Fruit fly (Drosophila melanogaster) whole organism, embryonic: ENCODE measurements around the gene yellow-f.

Experiments
- CG10321 ChIP-seq: fragments of 200-800 bp; sonication (Bioruptor generic); IDR thresholded peaks from 2 replicates; pipeline ENCODE4 v1.3.6; 2022; ENCODE audit warnings: missing biosample characterization, missing genetic modification characterization
- CG10654 ChIP-seq: fragments of 200-800 bp; sonication (Bioruptor generic); optimal IDR thresholded peaks from 2 replicates; lab custom pipeline; 2016; ENCODE audit warnings: missing biosample characterization, missing genetic modification characterization
- CG10959 ChIP-seq: fragments of 200-800 bp; sonication (Bioruptor generic); IDR thresholded peaks from 2 replicates; pipeline ENCODE4 v1.3.6; 2022; ENCODE audit warnings: missing biosample characterization, missing genetic modification characterization
- CG11093 ChIP-seq: fragments of 200-800 bp; sonication (Bioruptor generic); IDR thresholded peaks from 3 replicates; pipeline ENCODE4 v1.3.6; 2022; ENCODE audit warnings: missing biosample characterization, missing genetic modification characterization
- CG11695 ChIP-seq: fragments of 200-800 bp; sonication (Bioruptor generic); IDR thresholded peaks from 3 replicates; pipeline ENCODE4 v1.3.6; 2022; ENCODE audit warnings: missing biosample characterization, missing genetic modification characterization
- CG12236 ChIP-seq: fragments of 200-800 bp; sonication (Bioruptor generic); optimal IDR thresholded peaks from 2 replicates; lab custom pipeline; 2016; ENCODE audit warnings: missing biosample characterization, missing genetic modification characterization
- CG12769 ChIP-seq: fragments of 200-800 bp; sonication (Bioruptor generic); optimal IDR thresholded peaks from 2 replicates; lab custom pipeline; 2019; ENCODE audit warnings: missing biosample characterization, mild to moderate bottlenecking, missing genetic modification characterization, moderate library complexity
- CG12942 ChIP-seq: fragments of 200-800 bp; sonication (Bioruptor generic); optimal IDR thresholded peaks from 3 replicates; lab custom pipeline; 2016; ENCODE audit warnings: missing biosample characterization, missing genetic modification characterization
- CG15479 ChIP-seq: fragments of 200-800 bp; sonication (Bioruptor generic); optimal IDR thresholded peaks from 3 replicates; lab custom pipeline; 2019; ENCODE audit warnings: missing biosample characterization, mild to moderate bottlenecking, missing genetic modification characterization, moderate library complexity
- CG1647 ChIP-seq: fragments of 200-800 bp; sonication (Bioruptor generic); optimal IDR thresholded peaks from 3 replicates; lab custom pipeline; 2016; ENCODE audit warnings: missing biosample characterization, missing genetic modification characterization
- CG2678 ChIP-seq: fragments of 200-800 bp; sonication (Bioruptor generic); optimal IDR thresholded peaks from 3 replicates; lab custom pipeline; 2019; ENCODE audit warnings: missing biosample characterization, mild to moderate bottlenecking, missing genetic modification characterization, moderate library complexity
- CG31441 ChIP-seq: fragments of 200-800 bp; sonication (Bioruptor generic); IDR thresholded peaks from 2 replicates; pipeline ENCODE4 v1.3.6; 2022; ENCODE audit warnings: missing biosample characterization, missing genetic modification characterization
- CG34376 ChIP-seq: fragments of 200-800 bp; sonication (Bioruptor generic); optimal IDR thresholded peaks from 2 replicates; lab custom pipeline; 2018; ENCODE audit warnings: missing biosample characterization, mild to moderate bottlenecking, missing genetic modification characterization
- CG4360 ChIP-seq: fragments of 200-800 bp; sonication (Bioruptor generic); IDR thresholded peaks from 2 replicates; pipeline ENCODE4 v1.3.6; 2022; ENCODE audit warnings: missing biosample characterization, missing genetic modification characterization
- CG6175 ChIP-seq: fragments of 200-800 bp; sonication (Bioruptor generic); IDR thresholded peaks from 3 replicates; pipeline ENCODE4 v1.3.6; 2022; ENCODE audit warnings: missing biosample characterization, missing genetic modification characterization
- CG6689 ChIP-seq: fragments of 200-800 bp; sonication (Bioruptor generic); IDR thresholded peaks from 2 replicates; pipeline ENCODE4 v1.3.6; 2022; ENCODE audit warnings: missing biosample characterization, missing genetic modification characterization
- CG6813 ChIP-seq: fragments of 200-800 bp; sonication (Bioruptor generic); optimal IDR thresholded peaks from 2 replicates; lab custom pipeline; 2017; ENCODE audit warnings: missing biosample characterization, missing genetic modification characterization, mild to moderate bottlenecking, moderate library complexity, missing genetic modification reagents
- HHEX ChIP-seq: fragments of 200-800 bp; sonication (Bioruptor generic); optimal IDR thresholded peaks from 3 replicates; lab custom pipeline; 2017; ENCODE audit warnings: missing biosample characterization, mild to moderate bottlenecking, missing genetic modification characterization, missing genetic modification reagents
- HLH4C ChIP-seq: fragments of 200-800 bp; sonication (Bioruptor generic); IDR thresholded peaks from 3 replicates; pipeline ENCODE4 v1.3.6; 2022; ENCODE audit warnings: missing biosample characterization, missing genetic modification characterization; ENCODE audit not compliant: partially characterized antibody
- Hr78 ChIP-seq, 2 experiments: fragments of 200-800 bp in 1 of 2; fragments of >200 bp in 1 of 2; sonication (Bioruptor generic) in 1 of 2; optimal IDR thresholded peaks; 2 replicates each; lab custom pipeline; 2017 to 2019; ENCODE audit warnings: missing biosample characterization in 2 of 2, missing genetic modification characterization in 2 of 2, mild to moderate bottlenecking in 1 of 2, moderate library complexity in 1 of 2
- MESR4 ChIP-seq: fragments of 200-800 bp; sonication (Bioruptor generic); optimal IDR thresholded peaks from 2 replicates; lab custom pipeline; 2018; ENCODE audit warnings: missing biosample characterization, mild to moderate bottlenecking, missing genetic modification characterization, moderate library complexity
- Opbp ChIP-seq: fragments of 200-800 bp; sonication (Bioruptor generic); IDR thresholded peaks from 3 replicates; pipeline ENCODE4 v1.3.6; 2022; ENCODE audit warnings: missing biosample characterization, missing genetic modification characterization; ENCODE audit not compliant: partially characterized antibody
- Rfx ChIP-seq: fragments of 200-800 bp; sonication (Bioruptor generic); IDR thresholded peaks from 2 replicates; pipeline ENCODE4 v1.3.6; 2022; ENCODE audit warnings: missing biosample characterization, missing genetic modification characterization
- Ssrp ChIP-seq: fragments of 200-800 bp; sonication (Bioruptor generic); optimal IDR thresholded peaks from 2 replicates; lab custom pipeline; 2018; ENCODE audit warnings: missing biosample characterization, mild to moderate bottlenecking, missing genetic modification characterization, moderate library complexity
- bab2 ChIP-seq: fragments of 200-800 bp; sonication (Bioruptor generic); optimal IDR thresholded peaks from 2 replicates; lab custom pipeline; 2016; ENCODE audit warnings: missing biosample characterization, missing genetic modification characterization
- cad ChIP-seq: fragments of >200 bp; optimal IDR thresholded peaks from 2 replicates; lab custom pipeline; 2017; ENCODE audit warnings: missing biosample characterization, missing genetic modification characterization
- caup ChIP-seq: fragments of 200-800 bp; sonication (Bioruptor generic); optimal IDR thresholded peaks from 3 replicates; lab custom pipeline; 2017; ENCODE audit warnings: missing biosample characterization, mild to moderate bottlenecking, missing genetic modification characterization, moderate library complexity; ENCODE audit not compliant: severe bottlenecking
- chinmo ChIP-seq: fragments of 200-800 bp; sonication (Bioruptor generic); IDR thresholded peaks from 4 replicates; pipeline ENCODE4 v1.3.6; 2022; ENCODE audit warnings: missing biosample characterization, missing genetic modification characterization; ENCODE audit not compliant: partially characterized antibody
- chm ChIP-seq: fragments of 200-800 bp; sonication (Bioruptor generic); IDR thresholded peaks from 2 replicates; pipeline ENCODE4 v1.3.6; 2022; ENCODE audit warnings: missing biosample characterization, missing genetic modification characterization
- fd64A ChIP-seq: fragments of 200-800 bp; sonication (Bioruptor generic); optimal IDR thresholded peaks from 3 replicates; lab custom pipeline; 2018; ENCODE audit warnings: missing biosample characterization, mild to moderate bottlenecking, missing genetic modification characterization
- grau ChIP-seq: fragments of 200-800 bp; optimal IDR thresholded peaks from 3 replicates; lab custom pipeline; 2019; ENCODE audit warnings: missing biosample characterization, mild to moderate bottlenecking, missing genetic modification characterization, moderate library complexity
- grn ChIP-seq: fragments of 200-800 bp; sonication (Bioruptor generic); optimal IDR thresholded peaks from 3 replicates; lab custom pipeline; 2017; ENCODE audit warnings: missing biosample characterization, missing genetic modification characterization
- gro ChIP-seq: fragments of 200-800 bp; sonication (Bioruptor generic); optimal IDR thresholded peaks from 2 replicates; lab custom pipeline; 2016; ENCODE audit warnings: missing biosample characterization, missing genetic modification characterization
- gt ChIP-seq: fragments of 200-800 bp; sonication (Bioruptor generic); IDR thresholded peaks from 2 replicates; pipeline ENCODE4 v1.3.6; 2022; ENCODE audit warnings: missing biosample characterization, missing genetic modification characterization
- inv ChIP-seq: fragments of 200-800 bp; sonication (Bioruptor generic); IDR thresholded peaks from 2 replicates; pipeline ENCODE4 v1.3.6; 2022; ENCODE audit warnings: missing biosample characterization, missing genetic modification characterization; ENCODE audit not compliant: partially characterized antibody
- knrl ChIP-seq: fragments of 200-800 bp; sonication (Bioruptor generic); IDR thresholded peaks from 3 replicates; pipeline ENCODE4 v1.3.6; 2022; ENCODE audit warnings: missing biosample characterization, missing genetic modification characterization; ENCODE audit not compliant: partially characterized antibody
- mld ChIP-seq: fragments of 200-800 bp; sonication (Bioruptor generic); IDR thresholded peaks from 3 replicates; pipeline ENCODE4 v1.3.6; 2022; ENCODE audit warnings: missing biosample characterization, missing genetic modification characterization; ENCODE audit not compliant: partially characterized antibody
- nmo ChIP-seq: fragments of 200-800 bp; sonication (Bioruptor generic); optimal IDR thresholded peaks from 2 replicates; lab custom pipeline; 2018; ENCODE audit warnings: missing biosample characterization, mild to moderate bottlenecking, missing genetic modification characterization, moderate library complexity
- oc ChIP-seq: fragments of 200-800 bp; sonication (Bioruptor generic); optimal IDR thresholded peaks from 2 replicates; lab custom pipeline; 2018; ENCODE audit warnings: missing biosample characterization, mild to moderate bottlenecking, missing genetic modification characterization, moderate library complexity
- pb ChIP-seq: fragments of 200-800 bp; sonication (Bioruptor generic); optimal IDR thresholded peaks from 3 replicates; lab custom pipeline; 2016; ENCODE audit warnings: missing biosample characterization, missing genetic modification characterization
- pros ChIP-seq: fragments of 200-800 bp; sonication (Bioruptor generic); optimal IDR thresholded peaks from 3 replicates; lab custom pipeline; 2019; ENCODE audit warnings: missing biosample characterization, mild to moderate bottlenecking, missing genetic modification characterization, moderate library complexity
- run ChIP-seq: fragments of 200-800 bp; sonication (Bioruptor generic); optimal IDR thresholded peaks from 3 replicates; lab custom pipeline; 2018; ENCODE audit warnings: missing biosample characterization, mild to moderate bottlenecking, missing genetic modification characterization
- schlank ChIP-seq: fragments of 200-800 bp; sonication (Bioruptor generic); optimal IDR thresholded peaks from 2 replicates; lab custom pipeline; 2018; ENCODE audit warnings: missing biosample characterization, mild to moderate bottlenecking, missing genetic modification characterization
- slou ChIP-seq: fragments of 200-800 bp; sonication (Bioruptor generic); optimal IDR thresholded peaks from 3 replicates; lab custom pipeline; 2016; ENCODE audit warnings: missing biosample characterization, missing genetic modification characterization
- sqz ChIP-seq: fragments of 200-800 bp; sonication (Bioruptor generic); optimal IDR thresholded peaks from 3 replicates; lab custom pipeline; 2018; ENCODE audit warnings: missing biosample characterization, mild to moderate bottlenecking, missing genetic modification characterization
- tap ChIP-seq: fragments of 200-800 bp; optimal IDR thresholded peaks from 3 replicates; lab custom pipeline; 2019; ENCODE audit warnings: missing biosample characterization, mild to moderate bottlenecking, missing genetic modification characterization, moderate library complexity
- ttk ChIP-seq: fragments of 200-800 bp; sonication (Bioruptor generic); IDR thresholded peaks from 2 replicates; pipeline ENCODE4 v2.1.2; 2022; ENCODE audit warnings: missing biosample characterization, missing genetic modification characterization
- tx ChIP-seq: fragments of 200-800 bp; sonication (Bioruptor generic); optimal IDR thresholded peaks from 2 replicates; lab custom pipeline; 2016; ENCODE audit warnings: missing biosample characterization, missing genetic modification characterization
- zf30C ChIP-seq: fragments of 200-800 bp; sonication (Bioruptor generic); optimal IDR thresholded peaks from 3 replicates; lab custom pipeline; 2018; ENCODE audit warnings: missing biosample characterization, mild to moderate bottlenecking, missing genetic modification characterization
- zfh1 ChIP-seq: fragments of 200-800 bp; sonication (Bioruptor generic); IDR thresholded peaks from 3 replicates; pipeline ENCODE4 v1.3.6; 2022; ENCODE audit warnings: missing biosample characterization, missing genetic modification characterization

The yellow-f gene

dm6 chr3R:13018284-13018900 lies 25.4 kb upstream of the yellow-f start (continued):
- TF ChIP-seq inv (GFP tag; lab: Robert Waterston, UW) (no peak), Hr78 (GFP tag; optimal IDR thresholded peaks at IDR 0.05; lab: Kevin White, UChicago) (no peak), grn (peak; percentile 78), gro (GFP tag; lab: Kevin White, UChicago) (peak; percentile 1), CG31441 (GFP tag; lab: Robert Waterston, UW) (no peak), Ssrp (tag; lab: Kevin White, UChicago) (no peak), pros (GFP tag; lab: Kevin White, UChicago) (peak; percentile 40), tap (tag; lab: Kevin White, UChicago) (no peak), CG10321 (GFP tag; lab: Robert Waterston, UW) (no peak), CG1647 (no peak), sqz (GFP tag; lab: Kevin White, UChicago) (no peak), CG6689 (GFP tag; lab: Robert Waterston, UW) (no peak), CG11093 (GFP tag; lab: Robert Waterston, UW) (no peak), tx (GFP tag; lab: Kevin White, UChicago) (no peak), bab2 (GFP tag; lab: Kevin White, UChicago) (no peak), CG12236 (GFP tag; lab: Kevin White, UChicago) (no peak), slou (GFP tag; lab: Kevin White, UChicago) (no peak), CG6813 (no peak), run (peak; percentile 55), schlank (tag; lab: Kevin White, UChicago) (no peak), mld (no peak), CG15479 (GFP tag; lab: Kevin White, UChicago) (peak; percentile 35), caup (GFP tag; lab: Kevin White, UChicago) (no peak), oc (no peak), HHEX (GFP tag; lab: Kevin White, UChicago) (no peak), MESR4 (no peak), gt (GFP tag; lab: Robert Waterston, UW) (no peak), CG2678 (no peak), grau (no peak), cad (GFP tag; lab: Kevin White, UChicago) (no peak), chm (GFP tag; lab: Robert Waterston, UW) (no peak), CG12942 (GFP tag; lab: Kevin White, UChicago) (no peak), CG6175 (GFP tag; lab: Robert Waterston, UW) (peak; percentile 67; the same call in 2 of the 3 replicates), CG11695 (GFP tag; lab: Robert Waterston, UW) (no peak), zfh1 (no peak), zf30C (GFP tag; lab: Kevin White, UChicago) (no peak), pb (GFP tag; lab: Kevin White, UChicago) (no peak), CG34376 (GFP tag; lab: Kevin White, UChicago) (peak; percentile 66), HLH4C (no peak), chinmo (GFP tag; lab: Robert Waterston, UW) (peak; percentile 60; the same call in 1 of the 4 replicates), knrl (GFP tag; lab: Robert Waterston, UW) (no peak), Rfx (no peak), CG10959 (GFP tag; lab: Robert Waterston, UW) (no peak), CG12769 (tag; lab: Kevin White, UChicago) (no peak), CG10654 (GFP tag; lab: Kevin White, UChicago) (no peak), nmo (no peak), fd64A (no peak), Opbp (GFP tag; lab: Robert Waterston, UW) (no peak), ttk (GFP tag; lab: Robert Waterston, UW) (no peak), CG4360 (GFP tag; lab: Robert Waterston, UW) (no peak)
